Fruit fly (Drosophila melanogaster): ENCODE measurements around the gene Krn.

Krn gene

DNA sequence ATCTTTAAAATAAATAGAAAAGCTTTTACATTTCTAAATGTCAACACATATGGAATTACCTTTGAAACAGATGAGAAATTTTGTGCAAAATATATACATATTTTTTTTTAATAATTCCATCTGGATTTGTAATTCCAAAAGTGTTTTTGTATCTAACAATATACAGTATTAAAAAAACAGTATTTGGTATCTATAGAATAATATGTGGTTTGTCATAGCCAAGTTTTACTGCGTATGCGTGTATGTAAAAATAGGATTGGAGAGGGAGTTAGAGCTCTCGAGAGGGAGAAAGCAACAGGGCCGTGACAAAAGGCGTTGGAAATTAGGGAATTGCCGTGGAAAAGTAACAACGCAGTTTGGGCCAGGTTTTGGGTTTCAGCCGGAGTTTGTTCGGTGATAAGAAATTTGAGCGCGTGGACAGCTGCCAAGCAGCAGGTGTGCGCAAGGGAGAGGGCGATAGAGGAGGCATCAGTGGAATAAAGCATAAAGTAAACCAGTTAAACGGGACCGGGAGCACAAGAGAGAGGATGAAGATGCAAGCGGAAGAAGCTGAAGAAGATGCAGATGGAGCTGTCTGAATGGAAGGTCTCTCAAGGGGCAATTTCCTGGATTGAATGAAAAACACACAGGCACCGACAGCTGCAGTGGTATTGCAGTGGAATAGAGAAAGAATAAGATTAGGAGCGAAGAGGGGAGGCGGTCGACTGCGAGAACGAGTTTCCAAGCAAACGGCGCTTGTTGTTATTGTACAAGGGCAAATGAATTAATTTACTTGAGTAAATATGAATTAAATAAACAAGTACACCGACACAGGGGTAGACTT, 991 bp downstream of the Krn start (continued):
- TF ChIP-seq maf-S (GFP tag; optimal IDR thresholded peaks at IDR 0.05) (no peak), CTCF (GFP tag; optimal IDR thresholded peaks at IDR 0.05) (no peak), ATbp (GFP tag; optimal IDR thresholded peaks at IDR 0.05) (peak; percentile 88), onecut (GFP tag; IDR thresholded peaks at IDR 0.05) (no peak), CG6683 (GFP tag; optimal IDR thresholded peaks at IDR 0.05) (peak; percentile 62), lmd (GFP tag; IDR thresholded peaks at IDR 0.05) (peak; percentile 30; the same call in 1 of the 2 replicates), MBD-R2 (GFP tag; IDR thresholded peaks at IDR 0.05) (peak; percentile 20; the same call in 1 of the 2 replicates), HHEX (GFP tag; optimal IDR thresholded peaks at IDR 0.05) (peak; percentile 33), CG9609 (GFP tag; optimal IDR thresholded peaks at IDR 0.05) (no peak), CG10274 (GFP tag; optimal IDR thresholded peaks at IDR 0.05) (peak; percentile 10), lilli (GFP tag; optimal IDR thresholded peaks at IDR 0.05) (no peak), jigr1 (GFP tag; IDR thresholded peaks at IDR 0.05) (no peak), scrt (GFP tag; optimal IDR thresholded peaks at IDR 0.05) (peak; percentile 40), p53 (GFP tag; optimal IDR thresholded peaks at IDR 0.05) (no peak), pan (optimal IDR thresholded peaks at IDR 0.05) (no peak), pan (GFP tag; optimal IDR thresholded peaks at IDR 0.05 in 1 of 2, IDR thresholded peaks at IDR 0.05 in 1 of 2) (peak in 1 of 2 experiments; percentile 79), HLHmδ (GFP tag; optimal IDR thresholded peaks at IDR 0.05) (no peak), mam (GFP tag; optimal IDR thresholded peaks at IDR 0.05) (peak; percentile 64), Myb (GFP tag; optimal IDR thresholded peaks at IDR 0.05) (no peak), CG8281 (tag; optimal IDR thresholded peaks at IDR 0.05) (no peak), CG17186 (GFP tag; optimal IDR thresholded peaks at IDR 0.05) (no peak), pum (GFP tag; optimal IDR thresholded peaks at IDR 0.05) (peak; percentile 11), CG14050 (GFP tag; IDR thresholded peaks at IDR 0.05) (no peak), CG6254 (GFP tag; optimal IDR thresholded peaks at IDR 0.05) (peak; percentile 75), Meics (GFP tag; optimal IDR thresholded peaks at IDR 0.05) (peak; percentile 63), CG16815 (GFP tag; optimal IDR thresholded peaks at IDR 0.05) (no peak), exex (tag; optimal IDR thresholded peaks at IDR 0.05) (peak; percentile 4), CG2875 (GFP tag; optimal IDR thresholded peaks at IDR 0.05) (peak; percentile 75), fd96Cb (tag; optimal IDR thresholded peaks at IDR 0.05) (peak; percentile 31), salm (tag; optimal IDR thresholded peaks at IDR 0.05) (no peak), toy (GFP tag; IDR thresholded peaks at IDR 0.05) (peak; percentile 61; the same call in 1 of the 2 replicates), CG11696 (GFP tag; IDR thresholded peaks at IDR 0.05) (no peak), Gsc (GFP tag; IDR thresholded peaks at IDR 0.05) (no peak), CG18011 (GFP tag; optimal IDR thresholded peaks at IDR 0.05) (no peak), Lpt (GFP tag; optimal IDR thresholded peaks at IDR 0.05) (no peak), ranshi (GFP tag; IDR thresholded peaks at IDR 0.05) (peak; percentile 69; the same call in 1 of the 2 replicates), CG8388 (GFP tag; optimal IDR thresholded peaks at IDR 0.05) (no peak), hkb (optimal IDR thresholded peaks at IDR 0.05) (no peak), hkb (GFP tag; IDR thresholded peaks at IDR 0.05) (peak; percentile 88), CG16813 (GFP tag; IDR thresholded peaks at IDR 0.05; ENCODE audit: partially characterized antibody) (no peak), C15 (GFP tag; IDR thresholded peaks at IDR 0.05) (no peak), CG11398 (GFP tag; optimal IDR thresholded peaks at IDR 0.05) (no peak), CG17612 (GFP tag; IDR thresholded peaks at IDR 0.05) (peak; percentile 58; the same call in 1 of the 2 replicates), chm (GFP tag; IDR thresholded peaks at IDR 0.05) (no peak), CG32772 (GFP tag; IDR thresholded peaks at IDR 0.05) (no peak; the same call in 1 of the 2 replicates), CG13894 (tag; optimal IDR thresholded peaks at IDR 0.05) (peak; percentile 59), ind (GFP tag; optimal IDR thresholded peaks at IDR 0.05) (no peak), gem (tag; optimal IDR thresholded peaks at IDR 0.05) (peak; percentile 54), Eip74EF (GFP tag; optimal IDR thresholded peaks at IDR 0.05) (peak in 1 of 2 experiments; percentile 48), row (GFP tag; IDR thresholded peaks at IDR 0.05) (peak; percentile 26; the same call in 1 of the 3 replicates)

Measured in whole organism, embryonic.